Worm (Caenorhabditis elegans) whole organism, early embryonic: ENCODE measurements around the gene sphr-1.

Source experiments
- B0310.2 ChIP-seq: sonication (generic microtip); optimal IDR thresholded peaks from 2 replicates; lab custom pipeline; 2016; ENCODE audit warnings: mild to moderate bottlenecking, missing genetic modification characterization, missing compliant biosample characterization
- F13C5.2 ChIP-seq: sonication (generic microtip); optimal IDR thresholded peaks from 2 replicates; lab custom pipeline; 2017; ENCODE audit warnings: mild to moderate bottlenecking, missing genetic modification characterization, inconsistent platforms, missing compliant biosample characterization
- ama-1 ChIP-seq: fragments of 150-350 bp; optimal IDR thresholded peaks from 2 replicates; lab custom pipeline; 2014
- ceh-13 ChIP-seq: fragments of 200-800 bp; sonication (Bioruptor generic); optimal IDR thresholded peaks from 2 replicates; lab custom pipeline; 2018; ENCODE audit warnings: mild to moderate bottlenecking, missing genetic modification characterization, missing compliant biosample characterization
- ceh-36 ChIP-seq: sonication (generic microtip); optimal IDR thresholded peaks from 2 replicates; lab custom pipeline; 2016; ENCODE audit warnings: missing genetic modification characterization, inconsistent platforms, missing compliant biosample characterization
- ets-7 ChIP-seq: sonication (generic microtip); optimal IDR thresholded peaks from 2 replicates; lab custom pipeline; 2016; ENCODE audit warnings: missing genotype, missing genetic modification characterization, missing compliant biosample characterization
- flt-1 ChIP-seq: fragments of 200-800 bp; sonication (Bioruptor generic); IDR thresholded peaks from 2 replicates; pipeline ENCODE4 v1.3.6; 2022; ENCODE audit warnings: missing genetic modification characterization, missing compliant biosample characterization
- hmbx-1 ChIP-seq: sonication (generic microtip); optimal IDR thresholded peaks from 2 replicates; lab custom pipeline; 2016; ENCODE audit warnings: mild to moderate bottlenecking, missing genetic modification characterization, missing compliant biosample characterization
- hnd-1 ChIP-seq: sonication (generic microtip); optimal IDR thresholded peaks from 2 replicates; lab custom pipeline; 2016; ENCODE audit warnings: missing genetic modification characterization, missing compliant biosample characterization
- pes-1 ChIP-seq: fragments of 200-800 bp; sonication (Bioruptor generic); IDR thresholded peaks from 2 replicates; pipeline ENCODE4 v1.3.6; 2022; ENCODE audit warnings: missing genetic modification reagents, missing genetic modification characterization, missing compliant biosample characterization
- sea-1 ChIP-seq: fragments of 200-800 bp; sonication (Bioruptor generic); conservative IDR thresholded peaks from 2 replicates; pipeline ENCODE4 v1.3.6; 2022; ENCODE audit warnings: missing genetic modification characterization, missing compliant biosample characterization
- tbx-37 ChIP-seq: fragments of 200-800 bp; sonication (Bioruptor generic); conservative IDR thresholded peaks from 2 replicates; pipeline ENCODE4 v1.3.6; 2022; ENCODE audit warnings: missing genetic modification reagents, missing genetic modification characterization, missing compliant biosample characterization

ce11 chrV:9217158-9217557, 25.7 kb downstream of the sphr-1 start, which contains the start of gene pacs-1:
- TF ChIP-seq ama-1 (lab: Kevin White, UChicago) (no peak), flt-1 (GFP tag; lab: Robert Waterston, UW) (no peak), hmbx-1 (tag; lab: Kevin White, UChicago) (no peak), sea-1 (no peak), ceh-36 (tag; lab: Kevin White, UChicago) (no peak), tbx-37 (GFP tag; lab: Robert Waterston, UW) (no peak), pes-1 (GFP tag; lab: Robert Waterston, UW) (no peak), B0310.2 (tag; lab: Kevin White, UChicago) (no peak), hnd-1 (tag; lab: Kevin White, UChicago) (no peak), ets-7 (tag; lab: Kevin White, UChicago) (no peak), ceh-13 (no peak), F13C5.2 (no peak)
